Fruit fly (Drosophila melanogaster) S2 (cell line): ENCODE results near the gene CG42268.

Source experiments
- CG8478 ChIP-seq: fragments of >200 bp; optimal IDR thresholded peaks from 2 replicates; lab custom pipeline; 2018
- CTCF ChIP-seq, 2 experiments: fragments of >200 bp; optimal IDR thresholded peaks; 2 replicates each; lab custom pipeline; 2018

The CG42268 gene

dm6 chr3L:9695647-9696046, 64.5 kb downstream of the CG42268 start:
- TF ChIP-seq CG8478 (lab: Kevin White, UChicago) (no peak), CTCF (optimal IDR thresholded peaks at IDR 0.05; lab: Kevin White, UChicago) (no peak)

dm6 chr3L:9695242-9695641, 65.0 kb downstream of the CG42268 start:
- no peak for TF ChIP-seq CTCF (optimal IDR thresholded peaks at IDR 0.05; lab: Kevin White, UChicago)
- TF ChIP-seq CG8478 (lab: Kevin White, UChicago) = no peak

- no peak for TF ChIP-seq CTCF (optimal IDR thresholded peaks at IDR 0.05; lab: Kevin White, UChicago)
- TF ChIP-seq CG8478 (lab: Kevin White, UChicago) = no peak
Measured at dm6 chr3L:9694867-9695236, 65.3 kb downstream of the CG42268 start.

- TF ChIP-seq CTCF (optimal IDR thresholded peaks at IDR 0.05; lab: Kevin White, UChicago) (no peak), CG8478 (lab: Kevin White, UChicago) (no peak)
Measured at dm6 chr3L:9694169-9694866, 65.9 kb downstream of the CG42268 start.

dm6 chr3L:9693552-9694133, 66.6 kb downstream of the CG42268 start:
- TF ChIP-seq CTCF (optimal IDR thresholded peaks at IDR 0.05; lab: Kevin White, UChicago) = no peak
- TF ChIP-seq CG8478 (lab: Kevin White, UChicago) = no peak

- TF ChIP-seq CTCF (optimal IDR thresholded peaks at IDR 0.05; lab: Kevin White, UChicago) = no peak
- no peak for TF ChIP-seq CG8478 (lab: Kevin White, UChicago)
Measured at dm6 chr3L:9692892-9693551, 67.2 kb downstream of the CG42268 start.

- TF ChIP-seq CG8478 (lab: Kevin White, UChicago) (no peak), CTCF (optimal IDR thresholded peaks at IDR 0.05; lab: Kevin White, UChicago) (no peak)
Measured at dm6 chr3L:9692234-9692891, 67.8 kb downstream of the CG42268 start.

- no peak for TF ChIP-seq CTCF (optimal IDR thresholded peaks at IDR 0.05; lab: Kevin White, UChicago)
- no peak for TF ChIP-seq CG8478 (lab: Kevin White, UChicago)
Measured at dm6 chr3L:9691476-9691826, 68.7 kb downstream of the CG42268 start.

dm6 chr3L:9690798-9691475, 69.3 kb downstream of the CG42268 start:
- TF ChIP-seq CTCF (optimal IDR thresholded peaks at IDR 0.05; lab: Kevin White, UChicago) (no peak), CG8478 (lab: Kevin White, UChicago) (no peak)

- no peak for TF ChIP-seq CG8478 (lab: Kevin White, UChicago)
- no peak for TF ChIP-seq CTCF (optimal IDR thresholded peaks at IDR 0.05; lab: Kevin White, UChicago)
Measured at dm6 chr3L:9689809-9690208, 70.4 kb downstream of the CG42268 start.

dm6 chr3L:9688674-9689073, 71.5 kb downstream of the CG42268 start:
- TF ChIP-seq CG8478 (lab: Kevin White, UChicago) (no peak), CTCF (optimal IDR thresholded peaks at IDR 0.05; lab: Kevin White, UChicago) (no peak)

dm6 chr3L:9687536-9687935, 72.7 kb downstream of the CG42268 start:
- TF ChIP-seq CG8478 (lab: Kevin White, UChicago) = no peak
- TF ChIP-seq CTCF (optimal IDR thresholded peaks at IDR 0.05; lab: Kevin White, UChicago) = no peak

dm6 chr3L:9684871-9685270, 75.3 kb downstream of the CG42268 start, which contains the start of gene CG16719:
Gene CG16719, plus strand, starts transcription at chr3L:9685171.
- no peak for TF ChIP-seq CTCF (optimal IDR thresholded peaks at IDR 0.05; lab: Kevin White, UChicago)
- TF ChIP-seq CG8478 (lab: Kevin White, UChicago) = no peak
